Worm (Caenorhabditis elegans): Measurements from ENCODE around the gene F59E12.3.

DNA sequence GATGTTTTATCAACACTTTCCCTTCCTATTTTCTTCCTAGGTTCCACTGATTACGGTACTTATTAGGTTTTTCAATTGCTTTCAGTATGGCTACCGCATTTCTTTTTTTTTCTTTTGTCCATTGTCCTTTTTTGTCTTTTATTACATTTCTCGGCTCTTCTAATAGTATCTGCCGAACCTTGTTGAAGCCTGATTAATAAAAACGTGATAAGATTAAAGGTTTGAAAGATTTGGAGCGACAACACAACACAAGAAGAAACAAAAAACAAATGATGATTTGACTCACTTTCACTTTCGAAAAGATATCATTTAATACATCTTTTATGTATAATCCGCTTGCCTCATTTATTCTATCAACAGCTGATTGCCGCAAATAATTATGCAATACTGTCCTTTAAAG is 26.9 kb downstream of the F59E12.3 start, which contains the start of gene C25H3.15:
- TF ChIP-seq ama-1 (optimal IDR thresholded peaks at IDR 0.05) = no peak
- no peak for TF ChIP-seq ztf-11 (tag; optimal IDR thresholded peaks at IDR 0.05)
- TF ChIP-seq nhr-67 (tag; optimal IDR thresholded peaks at IDR 0.05) = no peak
- no peak for TF ChIP-seq unc-62 (GFP tag; optimal IDR thresholded peaks at IDR 0.05)
- TF ChIP-seq snpc-4 (tag; optimal IDR thresholded peaks at IDR 0.05) = no peak
- no peak for TF ChIP-seq sea-2 (GFP tag; optimal IDR thresholded peaks at IDR 0.05)
- no peak for TF ChIP-seq nhr-28 (tag; optimal IDR thresholded peaks at IDR 0.05)
- no peak for TF ChIP-seq nhr-77 (tag; optimal IDR thresholded peaks at IDR 0.05)
- TF ChIP-seq lin-39 (tag; optimal IDR thresholded peaks at IDR 0.05) = no peak
- TF ChIP-seq lsy-12 (tag; optimal IDR thresholded peaks at IDR 0.05) = no peak
- no peak for TF ChIP-seq nhr-237 (tag; optimal IDR thresholded peaks at IDR 0.05)

All from whole organism, L3 larva.